Fruit fly (Drosophila melanogaster) whole organism, embryonic: ENCODE measurements around the gene ImpL1.

Experiments
- Bgb ChIP-seq: fragments of 200-800 bp; sonication (Bioruptor generic); IDR thresholded peaks from 2 replicates; pipeline ENCODE4 v1.3.6; 2022; ENCODE audit warnings: missing biosample characterization, missing genetic modification characterization; ENCODE audit not compliant: partially characterized antibody
- CG11093 ChIP-seq: fragments of 200-800 bp; sonication (Bioruptor generic); IDR thresholded peaks from 3 replicates; pipeline ENCODE4 v1.3.6; 2022; ENCODE audit warnings: missing biosample characterization, missing genetic modification characterization
- CG11695 ChIP-seq: fragments of 200-800 bp; sonication (Bioruptor generic); IDR thresholded peaks from 3 replicates; pipeline ENCODE4 v1.3.6; 2022; ENCODE audit warnings: missing biosample characterization, missing genetic modification characterization
- CG14965 ChIP-seq: fragments of 200-800 bp; sonication (Bioruptor generic); optimal IDR thresholded peaks from 2 replicates; lab custom pipeline; 2016; ENCODE audit warnings: missing biosample characterization, missing genetic modification characterization, borderline replicate concordance
- CG15479 ChIP-seq: fragments of 200-800 bp; sonication (Bioruptor generic); optimal IDR thresholded peaks from 3 replicates; lab custom pipeline; 2019; ENCODE audit warnings: missing biosample characterization, mild to moderate bottlenecking, missing genetic modification characterization, moderate library complexity
- CG2120 ChIP-seq: fragments of 200-800 bp; sonication (Bioruptor generic); optimal IDR thresholded peaks from 3 replicates; lab custom pipeline; 2016; ENCODE audit warnings: missing biosample characterization, missing genetic modification characterization
- Med ChIP-seq: fragments of 200-800 bp; sonication (Bioruptor generic); peaks from one replicate; lab custom pipeline; 2016; ENCODE audit warnings: missing biosample characterization, missing genetic modification characterization, mild to moderate bottlenecking, inconsistent platforms, moderate library complexity
- Nf-YC ChIP-seq: fragments of 200-800 bp; optimal IDR thresholded peaks from 3 replicates; lab custom pipeline; 2019; ENCODE audit warnings: missing biosample characterization, mild to moderate bottlenecking, missing genetic modification characterization, moderate library complexity
- aop ChIP-seq: fragments of 200-800 bp; sonication (Bioruptor generic); IDR thresholded peaks from 2 replicates; pipeline ENCODE4 v1.3.6; 2022; ENCODE audit warnings: missing biosample characterization, missing genetic modification characterization
- br ChIP-seq: fragments of >200 bp; optimal IDR thresholded peaks from 2 replicates; lab custom pipeline; 2017
- h ChIP-seq: fragments of >200 bp; optimal IDR thresholded peaks from 2 replicates; lab custom pipeline; 2017
- nmo ChIP-seq: fragments of 200-800 bp; sonication (Bioruptor generic); optimal IDR thresholded peaks from 2 replicates; lab custom pipeline; 2018; ENCODE audit warnings: missing biosample characterization, mild to moderate bottlenecking, missing genetic modification characterization, moderate library complexity
- pho ChIP-seq: fragments of 200-800 bp; sonication (Bioruptor generic); optimal IDR thresholded peaks from 2 replicates; lab custom pipeline; 2016; ENCODE audit warnings: missing biosample characterization, missing genetic modification characterization

dm6 chr3L:13422286-13422787 lies 39.8 kb downstream of the ImpL1 start, which contains the start of gene CG32121:
- no peak for TF ChIP-seq CG11093 (GFP tag; lab: Robert Waterston, UW)
- no peak for TF ChIP-seq pho (GFP tag; lab: Kevin White, UChicago)
- TF ChIP-seq br (lab: Kevin White, UChicago): no peak
- TF ChIP-seq CG11695 (GFP tag; lab: Robert Waterston, UW): no peak
- no peak for TF ChIP-seq Med (GFP tag; lab: Kevin White, UChicago)
- TF ChIP-seq CG2120 (GFP tag; lab: Kevin White, UChicago): no peak
- TF ChIP-seq aop (GFP tag; lab: Robert Waterston, UW): no peak
- TF ChIP-seq h (lab: Kevin White, UChicago): no peak
- TF ChIP-seq Nf-YC: no peak
- TF ChIP-seq Bgb: no peak
- no peak for TF ChIP-seq nmo (GFP tag; lab: Kevin White, UChicago)
- no peak for TF ChIP-seq CG15479 (GFP tag; lab: Kevin White, UChicago)
- no peak for TF ChIP-seq CG14965 (GFP tag; lab: Kevin White, UChicago)
